Worm (Caenorhabditis elegans) whole organism, L2 larva: ENCODE measurements around the gene pqn-73.

Experiments used
- C34F6.9 ChIP-seq: fragments of 150-350 bp; optimal IDR thresholded peaks from 2 replicates; lab custom pipeline; 2014; ENCODE audit warnings: missing biosample characterization, missing genetic modification characterization
- F13H6.1 ChIP-seq: sonication (generic microtip); optimal IDR thresholded peaks from 2 replicates; lab custom pipeline; 2016; ENCODE audit warnings: missing genetic modification characterization, missing compliant biosample characterization
- R02D3.7 ChIP-seq: fragments of 150-350 bp; optimal IDR thresholded peaks from 2 replicates; lab custom pipeline; 2014; ENCODE audit warnings: missing biosample characterization, missing genetic modification characterization
- Y55F3AM.14 ChIP-seq: fragments of 200-800 bp; sonication (Bioruptor generic); optimal IDR thresholded peaks from 2 replicates; lab custom pipeline; 2018; ENCODE audit warnings: mild to moderate bottlenecking, missing genetic modification characterization, missing compliant biosample characterization
- ZK546.5 ChIP-seq: sonication (generic microtip); optimal IDR thresholded peaks from 2 replicates; lab custom pipeline; 2017; ENCODE audit warnings: missing biosample characterization, missing genetic modification characterization
- alr-1 ChIP-seq: fragments of 150-350 bp; optimal IDR thresholded peaks from 2 replicates; lab custom pipeline; 2014; ENCODE audit warnings: missing biosample characterization, missing genetic modification characterization
- aly-2 ChIP-seq: fragments of 150-350 bp; optimal IDR thresholded peaks from 2 replicates; lab custom pipeline; 2014; ENCODE audit warnings: missing biosample characterization, missing genetic modification characterization
- blmp-1 ChIP-seq: sonication (generic microtip); optimal IDR thresholded peaks from 2 replicates; lab custom pipeline; 2017; ENCODE audit warnings: missing genetic modification characterization, mild to moderate bottlenecking, missing compliant biosample characterization, antibody characterized with exemption, moderate library complexity; ENCODE audit not compliant: insufficient read depth
- ceh-16 ChIP-seq: fragments of 150-350 bp; optimal IDR thresholded peaks from 2 replicates; lab custom pipeline; 2014; ENCODE audit warnings: missing biosample characterization, missing genetic modification characterization
- ceh-82 ChIP-seq: fragments of 150-350 bp; optimal IDR thresholded peaks from 2 replicates; lab custom pipeline; 2014; ENCODE audit warnings: missing biosample characterization, missing genetic modification characterization
- crh-2 ChIP-seq: sonication (generic microtip); optimal IDR thresholded peaks from 2 replicates; lab custom pipeline; 2017; ENCODE audit warnings: missing biosample characterization, missing genetic modification characterization
- dmd-4 ChIP-seq: sonication (generic microtip); optimal IDR thresholded peaks from 2 replicates; lab custom pipeline; 2017; ENCODE audit warnings: missing biosample characterization, missing genetic modification characterization
- egl-27 ChIP-seq: sonication (generic microtip); optimal IDR thresholded peaks from 3 replicates; lab custom pipeline; 2017; ENCODE audit warnings: missing biosample characterization, missing genetic modification reagents, missing genetic modification characterization
- elt-1 ChIP-seq: fragments of 150-350 bp; optimal IDR thresholded peaks from 2 replicates; lab custom pipeline; 2014; ENCODE audit warnings: missing biosample characterization, missing genetic modification characterization
- elt-3 ChIP-seq: sonication (generic microtip); optimal IDR thresholded peaks from 2 replicates; lab custom pipeline; 2017; ENCODE audit warnings: missing biosample characterization, missing genetic modification characterization
- fos-1 ChIP-seq: fragments of 150-350 bp; optimal IDR thresholded peaks from 2 replicates; lab custom pipeline; 2014; ENCODE audit warnings: missing biosample characterization, missing genetic modification characterization
- gmeb-1 ChIP-seq: fragments of 150-350 bp; optimal IDR thresholded peaks from 2 replicates; lab custom pipeline; 2014; ENCODE audit warnings: missing biosample characterization, missing genetic modification characterization
- lin-11 ChIP-seq: fragments of 150-350 bp; sonication (generic microtip); optimal IDR thresholded peaks from 2 replicates; lab custom pipeline; 2014; ENCODE audit warnings: missing biosample characterization, missing genetic modification characterization, inconsistent platforms, mixed read lengths
- lin-13 ChIP-seq: fragments of 150-350 bp; optimal IDR thresholded peaks from 2 replicates; lab custom pipeline; 2014; ENCODE audit warnings: missing biosample characterization, missing genetic modification reagents, missing genetic modification characterization
- lin-39 ChIP-seq: fragments of 150-350 bp; optimal IDR thresholded peaks from 2 replicates; lab custom pipeline; 2014; ENCODE audit warnings: missing biosample characterization, missing genetic modification reagents, missing genetic modification characterization
- lsy-2 ChIP-seq, 2 experiments: fragments of 150-350 bp in 1 of 2; sonication (generic microtip) in 1 of 2; optimal IDR thresholded peaks; 2 replicates each; lab custom pipeline; 2014 to 2017; ENCODE audit warnings: missing biosample characterization in 2 of 2, missing genetic modification characterization in 2 of 2
- mab-5 ChIP-seq: fragments of 150-350 bp; optimal IDR thresholded peaks from 2 replicates; lab custom pipeline; 2014; ENCODE audit warnings: missing biosample characterization, missing genetic modification characterization
- mbf-1 ChIP-seq: sonication (generic microtip); optimal IDR thresholded peaks from 2 replicates; lab custom pipeline; 2017; ENCODE audit warnings: missing biosample characterization, missing genetic modification characterization
- mdl-1 ChIP-seq, 2 experiments: fragments of 150-350 bp in 1 of 2; sonication (generic microtip) in 1 of 2; optimal IDR thresholded peaks; 2 replicates each; lab custom pipeline; 2017; ENCODE audit warnings: missing biosample characterization in 2 of 2, missing genetic modification characterization in 2 of 2
- nhr-10 ChIP-seq: sonication (generic microtip); optimal IDR thresholded peaks from 2 replicates; lab custom pipeline; 2017; ENCODE audit warnings: missing biosample characterization, missing genetic modification characterization
- nhr-11 ChIP-seq: fragments of 150-350 bp; optimal IDR thresholded peaks from 2 replicates; lab custom pipeline; 2014; ENCODE audit warnings: missing biosample characterization, missing genetic modification characterization
- nhr-12 ChIP-seq: fragments of 150-350 bp; optimal IDR thresholded peaks from 2 replicates; lab custom pipeline; 2014; ENCODE audit warnings: missing biosample characterization, missing genetic modification characterization
- nhr-129 ChIP-seq: fragments of 150-350 bp; optimal IDR thresholded peaks from 2 replicates; lab custom pipeline; 2014; ENCODE audit warnings: missing biosample characterization, missing genetic modification characterization
- nhr-21 ChIP-seq: fragments of 150-350 bp; optimal IDR thresholded peaks from 2 replicates; lab custom pipeline; 2014; ENCODE audit warnings: missing biosample characterization, missing genetic modification characterization
- nhr-23 ChIP-seq: fragments of 150-350 bp; optimal IDR thresholded peaks from 2 replicates; lab custom pipeline; 2014; ENCODE audit warnings: missing biosample characterization, missing genetic modification reagents, missing genetic modification characterization
- nhr-237 ChIP-seq: fragments of 150-350 bp; optimal IDR thresholded peaks from 2 replicates; lab custom pipeline; 2014; ENCODE audit warnings: missing biosample characterization, missing genetic modification characterization
- nhr-25 ChIP-seq: fragments of 150-350 bp; sonication (generic microtip); optimal IDR thresholded peaks from 3 replicates; lab custom pipeline; 2014; ENCODE audit warnings: missing biosample characterization, missing genetic modification characterization
- nhr-6 ChIP-seq: fragments of 150-350 bp; optimal IDR thresholded peaks from 2 replicates; lab custom pipeline; 2014; ENCODE audit warnings: missing biosample characterization, missing genetic modification characterization
- nhr-77 ChIP-seq: fragments of 150-350 bp; optimal IDR thresholded peaks from 2 replicates; lab custom pipeline; 2014; ENCODE audit warnings: missing biosample characterization, missing genetic modification characterization
- peb-1 ChIP-seq: fragments of 150-350 bp; optimal IDR thresholded peaks from 2 replicates; lab custom pipeline; 2014; ENCODE audit warnings: missing biosample characterization, missing genetic modification characterization
- sem-4 ChIP-seq: fragments of 150-350 bp; optimal IDR thresholded peaks from 2 replicates; lab custom pipeline; 2014; ENCODE audit warnings: missing biosample characterization, missing genetic modification reagents, missing genetic modification characterization
- sma-3 ChIP-seq: sonication (generic microtip); optimal IDR thresholded peaks from 2 replicates; lab custom pipeline; 2016; ENCODE audit warnings: missing genetic modification reagents, missing genetic modification characterization, missing compliant biosample characterization
- sma-9 ChIP-seq, 2 experiments: fragments of 150-350 bp in 1 of 2; sonication (generic microtip) in 1 of 2; optimal IDR thresholded peaks; 2 replicates each; lab custom pipeline; 2014 to 2016; ENCODE audit warnings: missing genetic modification characterization in 2 of 2, mild to moderate bottlenecking in 1 of 2, missing biosample characterization in 1 of 2, missing compliant biosample characterization in 1 of 2, missing genetic modification reagents in 1 of 2, moderate library complexity in 1 of 2
- snpc-4 ChIP-seq: fragments of 150-350 bp; optimal IDR thresholded peaks from 2 replicates; lab custom pipeline; 2014; ENCODE audit warnings: missing biosample characterization, missing genetic modification characterization
- unc-39 ChIP-seq: fragments of 150-350 bp; optimal IDR thresholded peaks from 2 replicates; lab custom pipeline; 2014; ENCODE audit warnings: missing biosample characterization, missing genetic modification characterization
- unc-55 ChIP-seq: fragments of 150-350 bp; sonication (generic microtip); optimal IDR thresholded peaks from 3 replicates; lab custom pipeline; 2014; ENCODE audit warnings: missing biosample characterization, missing genetic modification reagents, missing genetic modification characterization
- unc-62 ChIP-seq: fragments of 150-350 bp; optimal IDR thresholded peaks from 2 replicates; lab custom pipeline; 2014; ENCODE audit warnings: missing biosample characterization, missing genetic modification reagents, missing genetic modification characterization
- zag-1 ChIP-seq: fragments of 150-350 bp; optimal IDR thresholded peaks from 2 replicates; lab custom pipeline; 2014; ENCODE audit warnings: missing biosample characterization, missing genetic modification characterization
- ztf-11 ChIP-seq: sonication (generic microtip); optimal IDR thresholded peaks from 2 replicates; lab custom pipeline; 2017; ENCODE audit warnings: missing biosample characterization, missing genetic modification characterization
- ztf-4 ChIP-seq: fragments of 150-350 bp; optimal IDR thresholded peaks from 2 replicates; lab custom pipeline; 2014; ENCODE audit warnings: missing biosample characterization, missing genetic modification characterization

pqn-73 gene

DNA sequence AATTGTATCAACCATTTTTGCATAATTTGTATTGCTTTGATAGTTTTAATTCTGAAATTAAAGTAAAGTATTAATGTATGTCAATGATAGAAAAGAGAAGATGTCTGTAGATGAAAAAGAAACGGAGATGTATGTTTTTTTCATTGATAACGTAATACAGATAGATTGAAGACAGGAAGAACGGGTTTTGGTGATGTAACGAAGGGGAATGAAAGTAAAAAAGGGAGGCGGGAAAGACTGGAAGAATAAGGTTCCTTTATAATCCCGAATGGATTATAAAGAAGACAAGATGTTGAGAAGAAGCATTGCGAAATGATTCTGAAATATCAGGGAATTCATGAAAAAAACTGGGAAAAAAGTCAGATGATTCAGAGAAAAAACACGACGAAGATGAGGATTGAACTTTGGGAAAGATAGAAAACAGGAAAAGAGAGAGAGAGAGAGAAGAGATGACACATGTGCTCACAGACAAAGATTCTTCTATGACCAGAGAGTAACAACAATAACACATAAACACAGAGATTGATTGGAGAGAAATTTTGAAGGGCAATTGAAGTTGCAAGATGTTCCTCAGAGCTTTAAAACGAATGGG lies 44.6 kb downstream of the pqn-73 start, which contains the start of gene F54C9.11:
F54C9.11 (minus strand) TSS at position 51 of the 592 bp plus-strand sequence.
- peak; percentile 68 for TF ChIP-seq sem-4 (tag; lab: Kevin White, UChicago)
- no peak for TF ChIP-seq R02D3.7
- TF ChIP-seq sma-3 (GFP tag; lab: Kevin White, UChicago): no peak
- TF ChIP-seq ztf-11 (tag; lab: Kevin White, UChicago): no peak
- TF ChIP-seq unc-62 (GFP tag; lab: Kevin White, UChicago): no peak
- TF ChIP-seq snpc-4 (tag; lab: Kevin White, UChicago): no peak
- TF ChIP-seq nhr-237 (tag; lab: Kevin White, UChicago): no peak
- TF ChIP-seq crh-2: peak; percentile 34
- TF ChIP-seq mab-5 (tag; lab: Kevin White, UChicago): no peak
- peak; percentile 15 for TF ChIP-seq zag-1 (tag; lab: Kevin White, UChicago)
- TF ChIP-seq nhr-10 (tag; lab: Kevin White, UChicago): no peak
- TF ChIP-seq nhr-77 (tag; lab: Kevin White, UChicago): no peak
- no peak for TF ChIP-seq ceh-16 (tag; lab: Kevin White, UChicago)
- TF ChIP-seq nhr-25 (tag; lab: Kevin White, UChicago): no peak
- TF ChIP-seq nhr-6 (tag; lab: Kevin White, UChicago): no peak
- no peak for TF ChIP-seq blmp-1 (tag; lab: Kevin White, UChicago)
- TF ChIP-seq dmd-4: no peak
- TF ChIP-seq lin-13 (GFP tag; lab: Kevin White, UChicago): peak; percentile 24
- TF ChIP-seq aly-2 (tag; lab: Kevin White, UChicago): no peak
- no peak for TF ChIP-seq mdl-1 (tag; optimal IDR thresholded peaks at IDR 0.05; lab: Kevin White, UChicago)
- no peak for TF ChIP-seq nhr-23 (tag; lab: Kevin White, UChicago)
- TF ChIP-seq gmeb-1 (tag; lab: Kevin White, UChicago): no peak
- no peak for TF ChIP-seq unc-39 (tag; lab: Kevin White, UChicago)
- TF ChIP-seq nhr-12 (tag; lab: Kevin White, UChicago): no peak
- TF ChIP-seq egl-27: no peak
- TF ChIP-seq ceh-82 (tag; lab: Kevin White, UChicago): no peak
- TF ChIP-seq unc-55 (GFP tag; lab: Kevin White, UChicago): peak; percentile 90
- TF ChIP-seq nhr-21 (tag; lab: Kevin White, UChicago): no peak
- TF ChIP-seq elt-3: no peak
- peak; percentile 63 for TF ChIP-seq nhr-129 (tag; lab: Kevin White, UChicago)
- TF ChIP-seq elt-1: no peak
- TF ChIP-seq Y55F3AM.14 (GFP tag; lab: Kevin White, UChicago): no peak
- TF ChIP-seq sma-9 (GFP tag; optimal IDR thresholded peaks at IDR 0.05; lab: Kevin White, UChicago): peak; percentile 41
- no peak for TF ChIP-seq sma-9 (tag; optimal IDR thresholded peaks at IDR 0.05; lab: Kevin White, UChicago)
- TF ChIP-seq nhr-11 (tag; lab: Kevin White, UChicago): no peak
- TF ChIP-seq C34F6.9 (tag; lab: Kevin White, UChicago): peak; percentile 73
- TF ChIP-seq F13H6.1 (tag; lab: Kevin White, UChicago): no peak
- TF ChIP-seq lin-39 (tag; lab: Kevin White, UChicago): no peak
- peak; percentile 45 for TF ChIP-seq ztf-4 (tag; lab: Kevin White, UChicago)
- TF ChIP-seq lin-11 (tag; lab: Kevin White, UChicago): no peak
- no peak for TF ChIP-seq peb-1
- TF ChIP-seq alr-1: no peak
- TF ChIP-seq ZK546.5 (tag; lab: Kevin White, UChicago): no peak
- TF ChIP-seq lsy-2 (tag; optimal IDR thresholded peaks at IDR 0.05; lab: Kevin White, UChicago): peak in 1 of 2 experiments; percentile 57
- TF ChIP-seq mbf-1: no peak
- TF ChIP-seq fos-1 (tag; lab: Kevin White, UChicago): no peak
